Worm (Caenorhabditis elegans) whole organism, young adult: Measurements from ENCODE around the gene timm-17B.2.

Experiments used
- B0035.1 ChIP-seq: sonication (generic microtip); optimal IDR thresholded peaks from 2 replicates; lab custom pipeline; 2016; ENCODE audit warnings: missing genetic modification characterization, mild to moderate bottlenecking, missing compliant biosample characterization, missing genotype, missing genetic modification reagents
- B0261.1 ChIP-seq: sonication (generic microtip); optimal IDR thresholded peaks from 2 replicates; lab custom pipeline; 2016; ENCODE audit warnings: mild to moderate bottlenecking, missing genetic modification characterization, moderate library complexity, missing compliant biosample characterization
- D2030.7 ChIP-seq: fragments of 200-800 bp; sonication (Bioruptor generic); IDR thresholded peaks from 2 replicates; pipeline ENCODE4 v1.3.6; 2022; ENCODE audit warnings: missing genetic modification reagents, missing genetic modification characterization, missing compliant biosample characterization
- F22D6.2 ChIP-seq: sonication (generic microtip); optimal IDR thresholded peaks from 2 replicates; lab custom pipeline; 2016; ENCODE audit warnings: mild to moderate bottlenecking, missing genetic modification characterization, missing compliant biosample characterization
- F33H1.4 ChIP-seq: fragments of 200-800 bp; sonication (Bioruptor generic); IDR thresholded peaks from 2 replicates; pipeline ENCODE4 v1.3.6; 2022; ENCODE audit warnings: missing genetic modification reagents, missing genetic modification characterization, missing compliant biosample characterization
- F49E8.2 ChIP-seq: sonication (generic microtip); optimal IDR thresholded peaks from 3 replicates; lab custom pipeline; 2017; ENCODE audit warnings: missing genetic modification characterization, mild to moderate bottlenecking, missing compliant biosample characterization, antibody characterized with exemption, moderate library complexity; ENCODE audit not compliant: insufficient read depth
- F55B11.4 ChIP-seq: sonication (generic microtip); optimal IDR thresholded peaks from 2 replicates; lab custom pipeline; 2016; ENCODE audit warnings: missing compliant biosample characterization, missing genetic modification characterization, borderline replicate concordance; ENCODE audit not compliant: insufficient read depth
- F57C9.4 ChIP-seq: sonication (generic microtip); optimal IDR thresholded peaks from 2 replicates; lab custom pipeline; 2017; ENCODE audit warnings: mild to moderate bottlenecking, missing genetic modification characterization, missing compliant biosample characterization
- K12H6.12 ChIP-seq: fragments of 200-800 bp; sonication (Bioruptor generic); optimal IDR thresholded peaks from 2 replicates; lab custom pipeline; 2018; ENCODE audit warnings: mild to moderate bottlenecking, missing genetic modification characterization, missing compliant biosample characterization
- Y53F4B.3 ChIP-seq: fragments of 200-800 bp; sonication (Bioruptor generic); IDR thresholded peaks from 2 replicates; pipeline ENCODE4 v1.3.6; 2022; ENCODE audit warnings: missing genetic modification reagents, missing genetic modification characterization, missing compliant biosample characterization
- aptf-3 ChIP-seq: fragments of 200-800 bp; sonication (Bioruptor generic); IDR thresholded peaks from 2 replicates; pipeline ENCODE4 v1.3.6; 2022; ENCODE audit warnings: missing genetic modification characterization, missing compliant biosample characterization
- atf-7 ChIP-seq: sonication (generic microtip); optimal IDR thresholded peaks from 2 replicates; lab custom pipeline; 2017; ENCODE audit warnings: mild to moderate bottlenecking, missing genetic modification characterization, missing compliant biosample characterization
- bed-1 ChIP-seq: fragments of 200-800 bp; sonication (Bioruptor generic); IDR thresholded peaks from 2 replicates; pipeline ENCODE4 v1.3.6; 2022; ENCODE audit warnings: missing genetic modification reagents, missing genetic modification characterization, missing compliant biosample characterization
- ccch-3 ChIP-seq: fragments of 200-800 bp; sonication (Bioruptor generic); optimal IDR thresholded peaks from 2 replicates; lab custom pipeline; 2018; ENCODE audit warnings: mild to moderate bottlenecking, missing genetic modification characterization, missing compliant biosample characterization
- cebp-1 ChIP-seq, 2 experiments: fragments of 200-800 bp in 1 of 2; sonication (Bioruptor generic) in 1 of 2; sonication (generic microtip) in 1 of 2; IDR thresholded peaks in 1 of 2; optimal IDR thresholded peaks in 1 of 2; 2 replicates each; pipeline versions ENCODE4 v1.3.6 to Lab custom; 2017 to 2022; ENCODE audit warnings: missing compliant biosample characterization in 2 of 2, missing genetic modification characterization in 2 of 2, mild to moderate bottlenecking in 1 of 2, missing genetic modification reagents in 1 of 2, moderate library complexity in 1 of 2
- ceh-27 ChIP-seq: fragments of 200-800 bp; sonication (Bioruptor generic); optimal IDR thresholded peaks from 2 replicates; lab custom pipeline; 2018; ENCODE audit warnings: mild to moderate bottlenecking, missing genetic modification characterization, moderate library complexity, missing compliant biosample characterization
- ceh-79 ChIP-seq: sonication (generic microtip); optimal IDR thresholded peaks from 2 replicates; lab custom pipeline; 2017; ENCODE audit warnings: mild to moderate bottlenecking, missing genetic modification characterization, missing compliant biosample characterization
- ceh-91 ChIP-seq: fragments of 200-800 bp; sonication (Bioruptor generic); IDR thresholded peaks from 2 replicates; pipeline ENCODE4 v1.3.6; 2022; ENCODE audit warnings: missing genetic modification reagents, missing genetic modification characterization, missing compliant biosample characterization
- dpff-1 ChIP-seq: sonication (generic microtip); optimal IDR thresholded peaks from 2 replicates; lab custom pipeline; 2017; ENCODE audit warnings: mild to moderate bottlenecking, missing genetic modification characterization, missing compliant biosample characterization
- egl-18 ChIP-seq: fragments of 200-800 bp; sonication (Bioruptor generic); IDR thresholded peaks from 2 replicates; pipeline ENCODE4 v1.3.6; 2022; ENCODE audit warnings: missing genetic modification reagents, missing genetic modification characterization, missing compliant biosample characterization
- egl-44 ChIP-seq: fragments of 200-800 bp; sonication (Bioruptor generic); IDR thresholded peaks from 2 replicates; pipeline ENCODE4 v1.3.6; 2022; ENCODE audit warnings: missing genetic modification reagents, missing genetic modification characterization, missing compliant biosample characterization
- ekl-4 ChIP-seq: fragments of 200-800 bp; sonication (Bioruptor generic); IDR thresholded peaks from 2 replicates; pipeline ENCODE4 v1.3.6; 2022; ENCODE audit warnings: missing genetic modification reagents, missing genetic modification characterization, missing compliant biosample characterization
- him-1 ChIP-seq: sonication (generic microtip); optimal IDR thresholded peaks from 2 replicates; lab custom pipeline; 2016; ENCODE audit warnings: missing genotype, missing genetic modification reagents, missing genetic modification characterization, missing compliant biosample characterization
- hmg-1.2 ChIP-seq: fragments of 200-800 bp; sonication (Bioruptor generic); IDR thresholded peaks from 2 replicates; pipeline ENCODE4 v1.3.6; 2022; ENCODE audit warnings: missing genetic modification reagents, missing genetic modification characterization, missing compliant biosample characterization
- hmg-20 ChIP-seq: fragments of 200-800 bp; sonication (Bioruptor generic); IDR thresholded peaks from 2 replicates; pipeline ENCODE4 v1.3.6; 2022; ENCODE audit warnings: missing genetic modification reagents, missing genetic modification characterization, missing compliant biosample characterization
- hrde-1 ChIP-seq: sonication (generic microtip); optimal IDR thresholded peaks from 2 replicates; lab custom pipeline; 2016; ENCODE audit warnings: missing genetic modification characterization, mild to moderate bottlenecking, missing compliant biosample characterization, moderate library complexity, missing genotype, missing genetic modification reagents, borderline replicate concordance
- lag-1 ChIP-seq: fragments of 200-800 bp; sonication (Bioruptor generic); IDR thresholded peaks from 2 replicates; pipeline ENCODE4 v1.3.6; 2022; ENCODE audit warnings: missing genetic modification reagents, missing genetic modification characterization, missing compliant biosample characterization
- lin-26 ChIP-seq: fragments of 200-800 bp; sonication (Bioruptor generic); IDR thresholded peaks from 2 replicates; pipeline ENCODE4 v1.3.6; 2022; ENCODE audit warnings: missing genetic modification reagents, missing genetic modification characterization, missing compliant biosample characterization
- lin-54 ChIP-seq: fragments of 200-800 bp; sonication (Bioruptor generic); optimal IDR thresholded peaks from 2 replicates; lab custom pipeline; 2018; ENCODE audit warnings: mild to moderate bottlenecking, missing genetic modification characterization, missing compliant biosample characterization
- lir-1 ChIP-seq: fragments of 200-800 bp; sonication (Bioruptor generic); conservative IDR thresholded peaks from 2 replicates; pipeline ENCODE4 v1.3.6; 2022; ENCODE audit warnings: missing genetic modification reagents, missing genetic modification characterization, missing compliant biosample characterization
- madf-3 ChIP-seq: fragments of 200-800 bp; sonication (Bioruptor generic); IDR thresholded peaks from 2 replicates; pipeline ENCODE4 v1.3.6; 2022; ENCODE audit warnings: missing genetic modification reagents, missing genetic modification characterization, missing compliant biosample characterization
- madf-6 ChIP-seq: fragments of 200-800 bp; sonication (Bioruptor generic); IDR thresholded peaks from 2 replicates; pipeline ENCODE4 v1.3.6; 2022; ENCODE audit warnings: missing genetic modification reagents, missing genetic modification characterization, missing compliant biosample characterization
- mxl-1 ChIP-seq: sonication (generic microtip); optimal IDR thresholded peaks from 2 replicates; lab custom pipeline; 2016; ENCODE audit warnings: missing genetic modification characterization, missing compliant biosample characterization
- nhr-90 ChIP-seq: sonication (generic microtip); optimal IDR thresholded peaks from 2 replicates; lab custom pipeline; 2016; ENCODE audit warnings: missing genotype, mild to moderate bottlenecking, missing genetic modification characterization, missing compliant biosample characterization
- rpc-1 ChIP-seq, 2 experiments: fragments of 150-350 bp in 1 of 2; sonication (generic microtip) in 1 of 2; optimal IDR thresholded peaks; 2 replicates each; lab custom pipeline; 2014 to 2018; ENCODE audit warnings: missing biosample characterization in 1 of 2, missing genetic modification characterization in 1 of 2, missing genetic modification reagents in 1 of 2, missing genotype in 1 of 2
- sea-2 ChIP-seq: fragments of 200-800 bp; sonication (Bioruptor generic); IDR thresholded peaks from 2 replicates; pipeline ENCODE4 v1.3.6; 2022; ENCODE audit warnings: missing genetic modification characterization, missing compliant biosample characterization
- snpc-1.1 ChIP-seq: sonication (generic microtip); optimal IDR thresholded peaks from 2 replicates; lab custom pipeline; 2017; ENCODE audit warnings: missing genetic modification characterization, mild to moderate bottlenecking, missing compliant biosample characterization, antibody characterized with exemption, moderate library complexity, missing genotype, missing genetic modification reagents; ENCODE audit not compliant: insufficient read depth
- snpc-1.3 ChIP-seq: sonication (generic microtip); optimal IDR thresholded peaks from 2 replicates; lab custom pipeline; 2017; ENCODE audit warnings: missing genetic modification characterization, mild to moderate bottlenecking, missing compliant biosample characterization, antibody characterized with exemption, moderate library complexity, missing genotype, missing genetic modification reagents; ENCODE audit not compliant: insufficient read depth
- somi-1 ChIP-seq: fragments of 200-800 bp; sonication (Bioruptor generic); optimal IDR thresholded peaks from 2 replicates; lab custom pipeline; 2018; ENCODE audit warnings: mild to moderate bottlenecking, missing genetic modification characterization, missing compliant biosample characterization
- tbx-9 ChIP-seq: sonication (generic microtip); optimal IDR thresholded peaks from 2 replicates; lab custom pipeline; 2016; ENCODE audit warnings: borderline replicate concordance, missing genetic modification characterization, inconsistent platforms, missing compliant biosample characterization
- tlf-1 ChIP-seq: fragments of 200-800 bp; sonication (Bioruptor generic); optimal IDR thresholded peaks from 2 replicates; lab custom pipeline; 2018; ENCODE audit warnings: mild to moderate bottlenecking, missing genetic modification characterization, missing compliant biosample characterization
- ztf-25 ChIP-seq: fragments of 200-800 bp; sonication (Bioruptor generic); IDR thresholded peaks from 2 replicates; pipeline ENCODE4 v1.3.6; 2022; ENCODE audit warnings: missing genetic modification reagents, missing genetic modification characterization, missing compliant biosample characterization
- ztf-26 ChIP-seq: sonication (generic microtip); optimal IDR thresholded peaks from 2 replicates; lab custom pipeline; 2017; ENCODE audit warnings: missing genetic modification characterization, missing compliant biosample characterization

timm-17B.2 gene

DNA sequence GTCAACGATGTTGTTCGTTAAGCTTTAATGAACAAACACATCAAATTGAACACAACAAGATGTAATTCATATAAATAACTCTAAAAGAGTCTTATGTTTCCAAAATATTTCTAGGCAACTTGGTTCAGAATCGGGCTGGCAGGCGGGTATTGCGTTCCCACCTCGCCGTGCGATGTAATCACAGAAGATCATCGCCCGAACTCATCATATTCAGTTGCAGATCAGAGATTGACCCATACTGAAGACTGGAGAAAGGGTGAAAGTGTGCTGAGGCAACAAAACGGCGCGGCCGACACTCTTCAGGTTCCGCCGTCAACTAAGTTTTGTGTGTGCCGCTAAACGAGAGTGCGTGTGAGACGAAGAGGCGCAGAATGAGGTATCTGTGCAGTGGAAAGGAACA lies 32.0 kb downstream of the timm-17B.2 start (continued):
- TF ChIP-seq egl-44 (GFP tag; lab: Robert Waterston, UW), result peak; percentile 26; the same call in 1 of the 2 replicates
- TF ChIP-seq D2030.7 (GFP tag; lab: Robert Waterston, UW), result peak; percentile 98
- peak; percentile 34 for TF ChIP-seq F22D6.2 (tag; lab: Kevin White, UChicago)
- peak; percentile 100 for TF ChIP-seq hmg-1.2
- TF ChIP-seq atf-7, result peak; percentile 47
- peak; percentile 81 for TF ChIP-seq F33H1.4 (GFP tag; lab: Robert Waterston, UW)
- no peak for TF ChIP-seq dpff-1 (tag; lab: Kevin White, UChicago)
- peak; percentile 95 for TF ChIP-seq ekl-4 (GFP tag; lab: Robert Waterston, UW)
- peak; percentile 94 for TF ChIP-seq him-1 (tag; lab: Kevin White, UChicago)
- peak; percentile 25 for TF ChIP-seq nhr-90 (tag; lab: Kevin White, UChicago)
- TF ChIP-seq sea-2 (GFP tag; lab: Robert Waterston, UW), result no peak
- TF ChIP-seq lin-54 (GFP tag; lab: Kevin White, UChicago), result peak; percentile 85
- TF ChIP-seq lir-1 (GFP tag; lab: Robert Waterston, UW), result peak; percentile 53; the same call in 1 of the 2 replicates
- peak; percentile 69 for TF ChIP-seq ceh-91 (GFP tag; lab: Robert Waterston, UW)
- TF ChIP-seq K12H6.12 (tag; lab: Kevin White, UChicago), result peak; percentile 66
- TF ChIP-seq snpc-1.1 (tag; lab: Kevin White, UChicago), result peak; percentile 99
- TF ChIP-seq mxl-1, result no peak
- TF ChIP-seq madf-3 (GFP tag; lab: Robert Waterston, UW), result peak; percentile 88
- TF ChIP-seq lin-26, result no peak

- TF ChIP-seq B0261.1 (tag; lab: Kevin White, UChicago) (no peak), tlf-1 (GFP tag; lab: Kevin White, UChicago) (peak; percentile 63), B0035.1 (tag; lab: Kevin White, UChicago) (no peak), madf-6 (GFP tag; lab: Robert Waterston, UW) (peak; percentile 56), F55B11.4 (no peak), lag-1 (GFP tag; lab: Robert Waterston, UW) (no peak), somi-1 (no peak), ceh-27 (peak; percentile 36), Y53F4B.3 (no peak), ztf-25 (GFP tag; lab: Robert Waterston, UW) (0 out of 2 replicates have a peak, but pooled peaks have one; percentile 14), snpc-1.3 (tag; lab: Kevin White, UChicago) (peak; percentile 5), ccch-3 (GFP tag; lab: Kevin White, UChicago) (no peak), egl-18 (GFP tag; lab: Robert Waterston, UW) (0 out of 2 replicates have a peak, but pooled peaks have one; percentile 25), lin-26 (peak; percentile 62; the same call in 1 of the 2 replicates), cebp-1 (GFP tag; IDR thresholded peaks at IDR 0.05; lab: Robert Waterston, UW) (peak; percentile 79), cebp-1 (tag; optimal IDR thresholded peaks at IDR 0.05; lab: Kevin White, UChicago) (peak; percentile 91), ceh-79 (tag; lab: Kevin White, UChicago) (no peak), F49E8.2 (tag; lab: Kevin White, UChicago) (no peak), lin-54 (GFP tag; lab: Kevin White, UChicago) (peak; percentile 68), aptf-3 (GFP tag; lab: Robert Waterston, UW) (no peak), tbx-9 (no peak), F57C9.4 (tag; lab: Kevin White, UChicago) (peak; percentile 52), F33H1.4 (GFP tag; lab: Robert Waterston, UW) (peak; percentile 48; the same call in 1 of the 2 replicates), rpc-1 (optimal IDR thresholded peaks at IDR 0.05; lab: Kevin White, UChicago) (no peak), rpc-1 (tag; optimal IDR thresholded peaks at IDR 0.05; lab: Kevin White, UChicago) (no peak), bed-1 (GFP tag; lab: Robert Waterston, UW) (no peak), ztf-26 (peak; percentile 44), hrde-1 (tag; lab: Kevin White, UChicago) (no peak), hmg-20 (peak; percentile 77)
These were observed 35.4 kb downstream of the timm-17B.2 start for ce11 chrIV:8431567-8432458.
